Fruit fly (Drosophila melanogaster) whole organism, embryonic: ENCODE results near the gene foxo.

Source experiments
- BEAF-32 ChIP-seq: fragments of 200-800 bp; sonication (Bioruptor generic); optimal IDR thresholded peaks from 3 replicates; lab custom pipeline; 2017; ENCODE audit warnings: missing biosample characterization, missing genetic modification characterization, mild to moderate bottlenecking, moderate library complexity, missing genetic modification reagents
- CG10321 ChIP-seq: fragments of 200-800 bp; sonication (Bioruptor generic); IDR thresholded peaks from 2 replicates; pipeline ENCODE4 v1.3.6; 2022; ENCODE audit warnings: missing biosample characterization, missing genetic modification characterization
- CG11560 ChIP-seq: fragments of 200-800 bp; sonication (Bioruptor generic); IDR thresholded peaks from 3 replicates; pipeline ENCODE4 v1.3.6; 2022; ENCODE audit warnings: missing biosample characterization, missing genetic modification characterization
- CG12744 ChIP-seq: fragments of 200-800 bp; sonication (Bioruptor generic); optimal IDR thresholded peaks from 2 replicates; lab custom pipeline; 2016; ENCODE audit warnings: missing biosample characterization, missing genetic modification characterization
- CG17385 ChIP-seq: fragments of 200-800 bp; sonication (Bioruptor generic); optimal IDR thresholded peaks from 3 replicates; lab custom pipeline; 2018; ENCODE audit warnings: missing biosample characterization, mild to moderate bottlenecking, missing genetic modification characterization
- CG17568 ChIP-seq: fragments of 200-800 bp; sonication (Bioruptor generic); optimal IDR thresholded peaks from 2 replicates; lab custom pipeline; 2018; ENCODE audit warnings: missing biosample characterization, mild to moderate bottlenecking, missing genetic modification characterization, moderate library complexity
- CG18011 ChIP-seq: fragments of 200-800 bp; sonication (Bioruptor generic); optimal IDR thresholded peaks from 2 replicates; lab custom pipeline; 2017; ENCODE audit warnings: missing biosample characterization, missing genetic modification characterization, mild to moderate bottlenecking, moderate library complexity, missing genotype
- CG18476 ChIP-seq: fragments of 200-800 bp; sonication (Bioruptor generic); optimal IDR thresholded peaks from 2 replicates; lab custom pipeline; 2016; ENCODE audit warnings: missing biosample characterization, mild to moderate bottlenecking, missing genetic modification characterization
- CG2199 ChIP-seq: fragments of 200-800 bp; sonication (Bioruptor generic); IDR thresholded peaks from 3 replicates; pipeline ENCODE4 v1.3.6; 2022; ENCODE audit warnings: missing biosample characterization, missing genetic modification characterization
- CG30431 ChIP-seq: fragments of 200-800 bp; sonication (Bioruptor generic); optimal IDR thresholded peaks from 2 replicates; lab custom pipeline; 2017; ENCODE audit warnings: missing biosample characterization, missing genetic modification characterization
- CG32772 ChIP-seq: fragments of 200-800 bp; sonication (Bioruptor generic); IDR thresholded peaks from 2 replicates; pipeline ENCODE4 v1.3.6; 2022; ENCODE audit warnings: missing biosample characterization, missing genetic modification characterization
- CG34376 ChIP-seq: fragments of 200-800 bp; sonication (Bioruptor generic); optimal IDR thresholded peaks from 2 replicates; lab custom pipeline; 2018; ENCODE audit warnings: missing biosample characterization, mild to moderate bottlenecking, missing genetic modification characterization
- CG3847 ChIP-seq: fragments of 200-800 bp; sonication (Bioruptor generic); IDR thresholded peaks from 2 replicates; pipeline ENCODE4 v1.3.6; 2022; ENCODE audit warnings: missing biosample characterization, missing genetic modification characterization
- CG3995 ChIP-seq: fragments of 200-800 bp; sonication (Bioruptor generic); optimal IDR thresholded peaks from 3 replicates; lab custom pipeline; 2016; ENCODE audit warnings: missing biosample characterization, missing genetic modification characterization
- CG4360 ChIP-seq: fragments of 200-800 bp; sonication (Bioruptor generic); IDR thresholded peaks from 2 replicates; pipeline ENCODE4 v1.3.6; 2022; ENCODE audit warnings: missing biosample characterization, missing genetic modification characterization
- CG4707 ChIP-seq: fragments of 200-800 bp; sonication (Bioruptor generic); optimal IDR thresholded peaks from 2 replicates; lab custom pipeline; 2018; ENCODE audit warnings: missing biosample characterization, mild to moderate bottlenecking, missing genetic modification characterization, moderate library complexity
- CG4854 ChIP-seq: fragments of 200-800 bp; sonication (Bioruptor generic); optimal IDR thresholded peaks from 2 replicates; lab custom pipeline; 2016; ENCODE audit warnings: missing biosample characterization, missing genetic modification characterization, inconsistent platforms
- CG6654 ChIP-seq: fragments of 200-800 bp; sonication (Bioruptor generic); optimal IDR thresholded peaks from 2 replicates; lab custom pipeline; 2017; ENCODE audit warnings: missing biosample characterization, mild to moderate bottlenecking, missing genetic modification characterization
- CG8089 ChIP-seq: fragments of 200-800 bp; sonication (Bioruptor generic); optimal IDR thresholded peaks from 3 replicates; lab custom pipeline; 2016; ENCODE audit warnings: missing biosample characterization, missing genetic modification characterization
- D ChIP-seq, 2 experiments: fragments of 200-800 bp in 1 of 2; fragments of >200 bp in 1 of 2; sonication (Bioruptor generic) in 1 of 2; optimal IDR thresholded peaks; 2 replicates in 1 of 2; 3 replicates in 1 of 2; lab custom pipeline; 2017; ENCODE audit warnings: mild to moderate bottlenecking in 1 of 2, missing biosample characterization in 1 of 2, missing genetic modification characterization in 1 of 2, missing genetic modification reagents in 1 of 2
- Deaf1 ChIP-seq: fragments of 200-800 bp; optimal IDR thresholded peaks from 3 replicates; lab custom pipeline; 2019; ENCODE audit warnings: missing biosample characterization, mild to moderate bottlenecking, missing genetic modification characterization, moderate library complexity
- Dfd ChIP-seq, 2 experiments: fragments of >200 bp; optimal IDR thresholded peaks; 2 replicates each; lab custom pipeline; 2017; ENCODE audit warnings: missing biosample characterization in 2 of 2, missing genetic modification characterization in 2 of 2
- Doc3 ChIP-seq: fragments of 200-800 bp; sonication (Bioruptor generic); IDR thresholded peaks from 3 replicates; pipeline ENCODE4 v1.3.6; 2022; ENCODE audit warnings: missing biosample characterization, missing genetic modification characterization; ENCODE audit not compliant: partially characterized antibody
- ERR ChIP-seq: fragments of 200-800 bp; sonication (Bioruptor generic); optimal IDR thresholded peaks from 2 replicates; lab custom pipeline; 2016; ENCODE audit warnings: missing biosample characterization, missing genetic modification characterization
- GATAe ChIP-seq: fragments of 200-800 bp; sonication (Bioruptor generic); conservative IDR thresholded peaks from 2 replicates; pipeline ENCODE4 v1.3.6; 2022; ENCODE audit warnings: missing biosample characterization, missing genetic modification characterization
- Hr78 ChIP-seq, 2 experiments: fragments of 200-800 bp in 1 of 2; fragments of >200 bp in 1 of 2; sonication (Bioruptor generic) in 1 of 2; optimal IDR thresholded peaks; 2 replicates each; lab custom pipeline; 2017 to 2019; ENCODE audit warnings: missing biosample characterization in 2 of 2, missing genetic modification characterization in 2 of 2, mild to moderate bottlenecking in 1 of 2, moderate library complexity in 1 of 2
- Lim3 ChIP-seq: fragments of 200-800 bp; sonication (Bioruptor generic); IDR thresholded peaks from 2 replicates; pipeline ENCODE4 v1.3.6; 2022; ENCODE audit warnings: missing biosample characterization, missing genetic modification characterization
- MBD-R2 ChIP-seq: fragments of 200-800 bp; sonication (Bioruptor generic); IDR thresholded peaks from 2 replicates; pipeline ENCODE4 v1.3.6; 2022; ENCODE audit warnings: missing biosample characterization, missing genetic modification characterization
- Mad ChIP-seq: fragments of 200-800 bp; sonication (Bioruptor generic); optimal IDR thresholded peaks from 2 replicates; lab custom pipeline; 2016; ENCODE audit warnings: missing biosample characterization, missing genetic modification characterization
- NK7.1 ChIP-seq: fragments of 200-800 bp; sonication (Bioruptor generic); optimal IDR thresholded peaks from 3 replicates; lab custom pipeline; 2016; ENCODE audit warnings: missing biosample characterization, missing genetic modification characterization
- Nf-YB ChIP-seq: fragments of 200-800 bp; sonication (Bioruptor generic); optimal IDR thresholded peaks from 3 replicates; lab custom pipeline; 2019; ENCODE audit warnings: missing biosample characterization, mild to moderate bottlenecking, missing genetic modification characterization, moderate library complexity
- Opbp ChIP-seq: fragments of 200-800 bp; sonication (Bioruptor generic); IDR thresholded peaks from 3 replicates; pipeline ENCODE4 v1.3.6; 2022; ENCODE audit warnings: missing biosample characterization, missing genetic modification characterization; ENCODE audit not compliant: partially characterized antibody
- ase ChIP-seq: fragments of 200-800 bp; sonication (Bioruptor generic); IDR thresholded peaks from 3 replicates; pipeline ENCODE4 v1.3.6; 2022; ENCODE audit warnings: missing biosample characterization, missing genetic modification characterization
- caup ChIP-seq: fragments of 200-800 bp; sonication (Bioruptor generic); optimal IDR thresholded peaks from 3 replicates; lab custom pipeline; 2017; ENCODE audit warnings: missing biosample characterization, mild to moderate bottlenecking, missing genetic modification characterization, moderate library complexity; ENCODE audit not compliant: severe bottlenecking
- chinmo ChIP-seq: fragments of 200-800 bp; sonication (Bioruptor generic); IDR thresholded peaks from 4 replicates; pipeline ENCODE4 v1.3.6; 2022; ENCODE audit warnings: missing biosample characterization, missing genetic modification characterization; ENCODE audit not compliant: partially characterized antibody
- dan ChIP-seq: fragments of 200-800 bp; sonication (Bioruptor generic); IDR thresholded peaks from 2 replicates; pipeline ENCODE4 v1.3.6; 2022; ENCODE audit warnings: missing biosample characterization, missing genetic modification characterization
- dati ChIP-seq: fragments of 200-800 bp; sonication (Bioruptor generic); IDR thresholded peaks from 2 replicates; pipeline ENCODE4 v1.3.6; 2022; ENCODE audit warnings: missing biosample characterization, missing genetic modification characterization
- fd3F ChIP-seq: fragments of 200-800 bp; sonication (Bioruptor generic); optimal IDR thresholded peaks from 2 replicates; lab custom pipeline; 2018; ENCODE audit warnings: missing biosample characterization, mild to moderate bottlenecking, missing genetic modification characterization, moderate library complexity
- fd64A ChIP-seq: fragments of 200-800 bp; sonication (Bioruptor generic); optimal IDR thresholded peaks from 3 replicates; lab custom pipeline; 2018; ENCODE audit warnings: missing biosample characterization, mild to moderate bottlenecking, missing genetic modification characterization
- gsb-n ChIP-seq: fragments of 200-800 bp; sonication (Bioruptor generic); optimal IDR thresholded peaks from 3 replicates; lab custom pipeline; 2018; ENCODE audit warnings: missing biosample characterization, mild to moderate bottlenecking, missing genetic modification characterization
- her ChIP-seq: fragments of 200-800 bp; sonication (Bioruptor generic); optimal IDR thresholded peaks from 2 replicates; lab custom pipeline; 2016; ENCODE audit warnings: missing biosample characterization, missing genetic modification characterization
- hth ChIP-seq: fragments of >200 bp; optimal IDR thresholded peaks from 2 replicates; lab custom pipeline; 2017; ENCODE audit warnings: inconsistent platforms
- pfk ChIP-seq: fragments of 200-800 bp; sonication (Bioruptor generic); optimal IDR thresholded peaks from 2 replicates; lab custom pipeline; 2018; ENCODE audit warnings: missing biosample characterization, mild to moderate bottlenecking, missing genetic modification characterization, moderate library complexity
- sd ChIP-seq: fragments of 200-800 bp; sonication (Bioruptor generic); optimal IDR thresholded peaks from 3 replicates; lab custom pipeline; 2018; ENCODE audit warnings: missing biosample characterization, mild to moderate bottlenecking, missing genetic modification characterization, moderate library complexity
- so ChIP-seq: fragments of 200-800 bp; sonication (Bioruptor generic); IDR thresholded peaks from 3 replicates; pipeline ENCODE4 v1.3.6; 2022; ENCODE audit warnings: missing biosample characterization, missing genetic modification characterization
- tll ChIP-seq, 2 experiments: fragments of 200-800 bp in 1 of 2; fragments of >200 bp in 1 of 2; sonication (Bioruptor generic) in 1 of 2; optimal IDR thresholded peaks; 2 replicates each; lab custom pipeline; 2017 to 2019; ENCODE audit warnings: missing biosample characterization in 2 of 2, missing genetic modification characterization in 2 of 2, mild to moderate bottlenecking in 1 of 2, moderate library complexity in 1 of 2
- unc-4 ChIP-seq: fragments of 200-800 bp; sonication (Bioruptor generic); IDR thresholded peaks from 2 replicates; pipeline ENCODE4 v1.3.6; 2022; ENCODE audit warnings: missing biosample characterization, missing genetic modification characterization; ENCODE audit not compliant: partially characterized antibody
- zen2 ChIP-seq: fragments of 200-800 bp; sonication (Bioruptor generic); IDR thresholded peaks from 3 replicates; pipeline ENCODE4 v1.3.6; 2022; ENCODE audit warnings: missing biosample characterization, missing genetic modification characterization; ENCODE audit not compliant: partially characterized antibody

The foxo gene

DNA sequence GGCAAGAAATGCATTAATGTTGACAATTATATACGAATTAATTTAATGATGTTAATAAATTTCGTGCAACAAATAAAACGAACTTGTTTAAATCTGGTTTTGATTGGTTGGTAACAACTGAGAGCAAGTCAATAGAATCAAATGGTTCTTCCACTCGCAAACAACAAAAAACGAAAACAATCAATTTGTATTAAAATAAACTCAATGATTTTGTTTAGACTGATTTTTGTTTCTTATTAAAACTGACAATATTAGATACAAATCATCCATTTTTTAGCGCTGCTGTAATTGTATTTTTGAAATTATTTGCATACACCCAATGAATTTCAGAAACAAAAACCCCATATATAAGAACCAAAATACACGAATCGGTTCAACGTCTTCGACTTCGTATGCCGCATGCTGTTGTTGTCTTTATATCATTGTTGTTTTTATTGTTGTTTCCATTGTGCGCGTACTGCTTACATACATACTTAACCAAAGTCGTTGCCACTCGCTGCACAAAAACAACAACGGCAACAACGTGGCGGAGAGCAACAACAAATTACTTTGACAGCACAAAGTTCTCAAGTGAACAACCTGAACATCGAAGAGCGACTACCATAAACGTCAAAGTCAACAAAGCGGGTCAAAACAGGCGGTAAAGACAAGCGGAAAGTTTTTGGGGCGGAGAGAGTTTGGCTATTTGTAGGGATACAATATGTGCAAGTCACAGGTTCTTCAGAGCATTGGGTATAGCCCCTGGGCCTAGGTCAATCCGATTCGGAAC, 29.6 kb upstream of the foxo start (continued):
- TF ChIP-seq Nf-YB (GFP tag; lab: Kevin White, UChicago) (no peak), CG17385 (no peak), BEAF-32 (no peak), D (optimal IDR thresholded peaks at IDR 0.05; lab: Kevin White, UChicago) (no peak), D (GFP tag; optimal IDR thresholded peaks at IDR 0.05; lab: Kevin White, UChicago) (no peak), CG4707 (GFP tag; lab: Kevin White, UChicago) (no peak), CG18011 (GFP tag; lab: Kevin White, UChicago) (no peak), ase (GFP tag; lab: Robert Waterston, UW) (no peak), tll (GFP tag; optimal IDR thresholded peaks at IDR 0.05; lab: Kevin White, UChicago) (peak in 1 of 2 experiments; percentile 2), caup (GFP tag; lab: Kevin White, UChicago) (no peak), CG30431 (no peak), CG8089 (no peak), pfk (GFP tag; lab: Kevin White, UChicago) (no peak), chinmo (GFP tag; lab: Robert Waterston, UW) (0 out of 4 replicates have a peak, but pooled peaks have one; percentile 32), dan (no peak), Doc3 (no peak), CG3995 (no peak), so (0 out of 3 replicates have a peak, but pooled peaks have one; percentile 14), MBD-R2 (GFP tag; lab: Robert Waterston, UW) (no peak), Deaf1 (tag; lab: Kevin White, UChicago) (peak; percentile 2), Dfd (GFP tag; optimal IDR thresholded peaks at IDR 0.05; lab: Kevin White, UChicago) (no peak), gsb-n (no peak), CG11560 (no peak), Hr78 (GFP tag; optimal IDR thresholded peaks at IDR 0.05; lab: Kevin White, UChicago) (peak in 1 of 2 experiments; percentile 34), CG34376 (GFP tag; lab: Kevin White, UChicago) (no peak), her (GFP tag; lab: Kevin White, UChicago) (no peak), Opbp (GFP tag; lab: Robert Waterston, UW) (no peak), CG32772 (GFP tag; lab: Robert Waterston, UW) (no peak), CG3847 (GFP tag; lab: Robert Waterston, UW) (no peak), fd64A (no peak), CG4360 (GFP tag; lab: Robert Waterston, UW) (peak; percentile 73), hth (lab: Kevin White, UChicago) (no peak), CG17568 (peak; percentile 20), dati (no peak), CG6654 (no peak), fd3F (GFP tag; lab: Kevin White, UChicago) (no peak), sd (tag; lab: Kevin White, UChicago) (no peak), ERR (no peak), CG4854 (GFP tag; lab: Kevin White, UChicago) (no peak), NK7.1 (GFP tag; lab: Kevin White, UChicago) (no peak), unc-4 (GFP tag; lab: Robert Waterston, UW) (no peak), CG10321 (GFP tag; lab: Robert Waterston, UW) (no peak), Mad (no peak), GATAe (GFP tag; lab: Robert Waterston, UW) (no peak), zen2 (GFP tag; lab: Robert Waterston, UW) (no peak), CG2199 (GFP tag; lab: Robert Waterston, UW) (0 out of 3 replicates have a peak, but pooled peaks have one; percentile 39), Lim3 (no peak), CG18476 (GFP tag; lab: Kevin White, UChicago) (no peak), CG12744 (no peak)
